Worm (Caenorhabditis elegans) whole organism, late embryonic: ENCODE measurements around the gene F57G12.2.

Experiments
- F13H6.1 ChIP-seq: sonication (generic microtip); optimal IDR thresholded peaks from 2 replicates; lab custom pipeline; 2016; ENCODE audit warnings: missing genetic modification characterization, missing compliant biosample characterization
- ceh-24 ChIP-seq: sonication (generic microtip); optimal IDR thresholded peaks from 2 replicates; lab custom pipeline; 2016; ENCODE audit warnings: mild to moderate bottlenecking, missing genetic modification characterization, missing compliant biosample characterization
- dve-1 ChIP-seq: sonication (generic microtip); optimal IDR thresholded peaks from 2 replicates; lab custom pipeline; 2017; ENCODE audit warnings: antibody characterized with exemption, mild to moderate bottlenecking, missing genetic modification characterization, missing compliant biosample characterization
- pha-4 ChIP-seq: fragments of 150-350 bp; optimal IDR thresholded peaks from 2 replicates; lab custom pipeline; 2018; ENCODE audit warnings: missing biosample characterization, missing genetic modification reagents, missing genetic modification characterization
- pqm-1 ChIP-seq: sonication (generic microtip); optimal IDR thresholded peaks from 2 replicates; lab custom pipeline; 2016; ENCODE audit warnings: missing genetic modification characterization, missing compliant biosample characterization
- tbx-2 ChIP-seq: sonication (generic microtip); optimal IDR thresholded peaks from 2 replicates; lab custom pipeline; 2016; ENCODE audit warnings: missing genetic modification characterization, missing compliant biosample characterization
- unc-86 ChIP-seq: sonication (generic microtip); optimal IDR thresholded peaks from 2 replicates; lab custom pipeline; 2016; ENCODE audit warnings: missing genetic modification characterization, missing compliant biosample characterization

DNA sequence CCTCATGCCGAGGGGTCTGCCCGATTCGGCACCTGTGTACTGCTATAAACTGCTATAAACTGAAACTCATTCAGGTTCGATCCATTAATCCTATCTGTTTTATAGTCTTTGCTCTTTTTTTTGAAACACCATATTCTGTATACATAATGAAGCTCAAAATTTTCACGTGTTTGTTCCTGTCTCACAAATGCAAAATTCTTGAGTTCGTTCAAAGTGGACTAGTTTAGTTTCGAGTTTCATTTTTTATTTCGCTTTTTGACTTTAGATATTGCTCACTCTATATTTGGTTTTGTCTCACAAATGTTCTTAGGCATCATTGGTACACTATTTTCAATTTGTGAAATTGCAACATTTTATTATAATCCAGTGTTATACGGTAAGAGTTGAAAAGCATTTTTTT, 38.6 kb downstream of the F57G12.2 start, which contains the start of gene lgc-17:
- TF ChIP-seq pqm-1 (tag; lab: Kevin White, UChicago) (no peak), F13H6.1 (no peak), dve-1 (tag; lab: Kevin White, UChicago) (no peak), ceh-24 (tag; lab: Kevin White, UChicago) (no peak), tbx-2 (tag; lab: Kevin White, UChicago) (no peak), pha-4 (tag; lab: Kevin White, UChicago) (no peak), unc-86 (tag; lab: Kevin White, UChicago) (no peak)
